Worm (Caenorhabditis elegans) whole organism, L3 larva: ENCODE results near the gene C43F9.4.

Experiments
- R02D3.7 ChIP-seq: fragments of 150-350 bp; optimal IDR thresholded peaks from 2 replicates; lab custom pipeline; 2014; ENCODE audit warnings: missing biosample characterization, missing genetic modification characterization
- ZK546.5 ChIP-seq: sonication (generic microtip); optimal IDR thresholded peaks from 2 replicates; lab custom pipeline; 2017; ENCODE audit warnings: missing biosample characterization, missing genetic modification characterization
- aly-2 ChIP-seq: fragments of 150-350 bp; optimal IDR thresholded peaks from 2 replicates; lab custom pipeline; 2014; ENCODE audit warnings: missing biosample characterization, missing genetic modification characterization
- ama-1 ChIP-seq: fragments of 150-350 bp; optimal IDR thresholded peaks from 2 replicates; lab custom pipeline; 2018
- ceh-16 ChIP-seq: sonication (generic microtip); optimal IDR thresholded peaks from 2 replicates; lab custom pipeline; 2017; ENCODE audit warnings: missing biosample characterization, missing genetic modification characterization
- ceh-82 ChIP-seq: fragments of 150-350 bp; optimal IDR thresholded peaks from 2 replicates; lab custom pipeline; 2014; ENCODE audit warnings: missing biosample characterization, missing genetic modification characterization
- ceh-9 ChIP-seq: sonication (generic microtip); optimal IDR thresholded peaks from 2 replicates; lab custom pipeline; 2018; ENCODE audit warnings: missing biosample characterization, missing genetic modification characterization
- egl-27 ChIP-seq: sonication (generic microtip); optimal IDR thresholded peaks from 4 replicates; lab custom pipeline; 2017; ENCODE audit warnings: missing biosample characterization, missing genetic modification reagents, missing genetic modification characterization
- egl-5 ChIP-seq: fragments of 150-350 bp; optimal IDR thresholded peaks from 2 replicates; lab custom pipeline; 2017; ENCODE audit warnings: missing biosample characterization, missing genetic modification reagents, missing genetic modification characterization, inconsistent platforms
- elt-1 ChIP-seq: fragments of 150-350 bp; optimal IDR thresholded peaks from 2 replicates; lab custom pipeline; 2014; ENCODE audit warnings: missing biosample characterization, missing genetic modification characterization
- elt-2 ChIP-seq: sonication (generic microtip); optimal IDR thresholded peaks from 2 replicates; lab custom pipeline; 2016; ENCODE audit warnings: missing genetic modification reagents, mild to moderate bottlenecking, missing genetic modification characterization, missing compliant biosample characterization
- elt-3 ChIP-seq, 3 experiments: fragments of 150-350 bp in 1 of 3; sonication (generic microtip) in 2 of 3; optimal IDR thresholded peaks; 2 replicates in 2 of 3; 4 replicates in 1 of 3; lab custom pipeline; 2014 to 2017; ENCODE audit warnings: missing biosample characterization in 3 of 3, missing genetic modification characterization in 3 of 3
- eor-1 ChIP-seq, 2 experiments: fragments of 150-350 bp; optimal IDR thresholded peaks; 2 replicates each; lab custom pipeline; 2014 to 2018; ENCODE audit warnings: missing biosample characterization in 2 of 2, missing genetic modification characterization in 2 of 2
- jun-1 ChIP-seq: fragments of 150-350 bp; optimal IDR thresholded peaks from 2 replicates; lab custom pipeline; 2014; ENCODE audit warnings: missing biosample characterization, missing genetic modification reagents, missing genetic modification characterization
- lin-15B ChIP-seq: fragments of 150-350 bp; optimal IDR thresholded peaks from 2 replicates; lab custom pipeline; 2014; ENCODE audit warnings: missing biosample characterization, missing genetic modification characterization
- lsy-12 ChIP-seq: sonication (generic microtip); optimal IDR thresholded peaks from 2 replicates; lab custom pipeline; 2016; ENCODE audit warnings: mild to moderate bottlenecking, missing genetic modification characterization, missing compliant biosample characterization
- mdl-1 ChIP-seq: fragments of 150-350 bp; optimal IDR thresholded peaks from 2 replicates; lab custom pipeline; 2014; ENCODE audit warnings: missing biosample characterization, missing genetic modification characterization
- mml-1 ChIP-seq: fragments of 150-350 bp; sonication (generic microtip); optimal IDR thresholded peaks from 3 replicates; lab custom pipeline; 2014; ENCODE audit warnings: missing biosample characterization, missing genetic modification characterization
- nhr-12 ChIP-seq: fragments of 150-350 bp; optimal IDR thresholded peaks from 2 replicates; lab custom pipeline; 2014; ENCODE audit warnings: missing biosample characterization, missing genetic modification characterization
- nhr-23 ChIP-seq: fragments of 150-350 bp; optimal IDR thresholded peaks from 2 replicates; lab custom pipeline; 2014; ENCODE audit warnings: missing biosample characterization, missing genetic modification reagents, missing genetic modification characterization
- nhr-25 ChIP-seq: sonication (generic microtip); optimal IDR thresholded peaks from 2 replicates; lab custom pipeline; 2017; ENCODE audit warnings: missing biosample characterization, missing genetic modification characterization
- nhr-28 ChIP-seq: fragments of 150-350 bp; optimal IDR thresholded peaks from 2 replicates; lab custom pipeline; 2014; ENCODE audit warnings: missing biosample characterization, missing genetic modification characterization
- nhr-43 ChIP-seq: sonication (generic microtip); optimal IDR thresholded peaks from 2 replicates; lab custom pipeline; 2016; ENCODE audit warnings: mild to moderate bottlenecking, missing genetic modification characterization, missing compliant biosample characterization; ENCODE audit not compliant: poor library complexity, severe bottlenecking
- nhr-76 ChIP-seq: fragments of 150-350 bp; sonication (generic microtip); optimal IDR thresholded peaks from 5 replicates; lab custom pipeline; 2014; ENCODE audit warnings: missing biosample characterization, missing genetic modification characterization
- pha-4 ChIP-seq: fragments of 150-350 bp; optimal IDR thresholded peaks from 2 replicates; lab custom pipeline; 2014; ENCODE audit warnings: missing biosample characterization, missing genetic modification reagents, missing genetic modification characterization
- pqm-1 ChIP-seq: fragments of 150-350 bp; optimal IDR thresholded peaks from 2 replicates; lab custom pipeline; 2017; ENCODE audit warnings: missing biosample characterization, missing genetic modification characterization, inconsistent platforms
- sea-2 ChIP-seq: fragments of 150-350 bp; sonication (generic microtip); optimal IDR thresholded peaks from 4 replicates; lab custom pipeline; 2014; ENCODE audit warnings: missing biosample characterization, missing genetic modification reagents, missing genetic modification characterization
- skn-1 ChIP-seq: fragments of 150-350 bp; optimal IDR thresholded peaks from 2 replicates; lab custom pipeline; 2014; ENCODE audit warnings: missing biosample characterization, missing genetic modification characterization
- snpc-4 ChIP-seq: fragments of 150-350 bp; optimal IDR thresholded peaks from 2 replicates; lab custom pipeline; 2014; ENCODE audit warnings: missing biosample characterization, missing genetic modification characterization
- tbx-2 ChIP-seq: sonication (generic microtip); optimal IDR thresholded peaks from 2 replicates; lab custom pipeline; 2016; ENCODE audit warnings: mild to moderate bottlenecking, missing genetic modification characterization, missing compliant biosample characterization
- unc-39 ChIP-seq: sonication (generic microtip); optimal IDR thresholded peaks from 4 replicates; lab custom pipeline; 2017; ENCODE audit warnings: missing biosample characterization, missing genetic modification characterization
- unc-62 ChIP-seq: fragments of 150-350 bp; sonication (generic microtip); optimal IDR thresholded peaks from 4 replicates; lab custom pipeline; 2014; ENCODE audit warnings: missing biosample characterization, missing genetic modification reagents, missing genetic modification characterization
- zag-1 ChIP-seq: fragments of 150-350 bp; optimal IDR thresholded peaks from 2 replicates; lab custom pipeline; 2014; ENCODE audit warnings: missing biosample characterization, missing genetic modification characterization
- ztf-11 ChIP-seq: fragments of 150-350 bp; optimal IDR thresholded peaks from 2 replicates; lab custom pipeline; 2014; ENCODE audit warnings: missing biosample characterization, missing genetic modification characterization
- ztf-4 ChIP-seq: fragments of 150-350 bp; optimal IDR thresholded peaks from 2 replicates; lab custom pipeline; 2014; ENCODE audit warnings: missing biosample characterization, missing genetic modification characterization

The C43F9.4 gene

ce11 chrIV:10589072-10589471 is at the start of gene C43F9.4:
TSS of gene C43F9.4 (minus strand) at chrIV:10589172.
- no peak for TF ChIP-seq nhr-25 (tag; lab: Kevin White, UChicago)
- no peak for TF ChIP-seq ama-1 (lab: Kevin White, UChicago)
- no peak for TF ChIP-seq aly-2
- no peak for TF ChIP-seq nhr-28 (tag; lab: Kevin White, UChicago)
- TF ChIP-seq tbx-2 = no peak
- no peak for TF ChIP-seq ceh-9 (tag; lab: Kevin White, UChicago)
- TF ChIP-seq nhr-12 = no peak
- no peak for TF ChIP-seq ceh-82 (tag; lab: Kevin White, UChicago)
- TF ChIP-seq ztf-11 (tag; lab: Kevin White, UChicago) = no peak
- TF ChIP-seq zag-1 = no peak
- TF ChIP-seq nhr-43 (tag; lab: Kevin White, UChicago) = no peak
- TF ChIP-seq elt-2 (tag; lab: Kevin White, UChicago) = no peak
- no peak for TF ChIP-seq lin-15B (tag; lab: Kevin White, UChicago)
- no peak for TF ChIP-seq ZK546.5 (tag; lab: Kevin White, UChicago)
- TF ChIP-seq jun-1 (tag; lab: Kevin White, UChicago) = no peak
- TF ChIP-seq unc-62 = no peak
- no peak for TF ChIP-seq elt-3 (tag; optimal IDR thresholded peaks at IDR 0.05; lab: Kevin White, UChicago)
- TF ChIP-seq R02D3.7 (tag; lab: Kevin White, UChicago) = no peak
- no peak for TF ChIP-seq nhr-76
- TF ChIP-seq sea-2 (GFP tag; lab: Kevin White, UChicago) = no peak

- TF ChIP-seq elt-2 (tag; lab: Kevin White, UChicago) = no peak
- TF ChIP-seq skn-1 (tag; lab: Kevin White, UChicago) = no peak
- TF ChIP-seq mml-1 (tag; lab: Kevin White, UChicago) = no peak
- no peak for TF ChIP-seq snpc-4 (tag; lab: Kevin White, UChicago)
- TF ChIP-seq nhr-23 (tag; lab: Kevin White, UChicago) = no peak
Observed at ce11 chrIV:10636649-10637048, 47.7 kb upstream of the C43F9.4 start, which contains the start of gene F56C4.1. TSS of gene F56C4.1 (plus strand) at chrIV:10636949.

- TF ChIP-seq pha-4 (tag; lab: Kevin White, UChicago) (no peak), unc-39 (tag; lab: Kevin White, UChicago) (no peak), skn-1 (tag; lab: Kevin White, UChicago) (no peak), aly-2 (no peak), elt-2 (tag; lab: Kevin White, UChicago) (peak; percentile 84), egl-5 (tag; lab: Kevin White, UChicago) (no peak), elt-1 (tag; lab: Kevin White, UChicago) (no peak), nhr-25 (tag; lab: Kevin White, UChicago) (no peak), snpc-4 (tag; lab: Kevin White, UChicago) (no peak), pqm-1 (tag; lab: Kevin White, UChicago) (peak; percentile 10), nhr-23 (tag; lab: Kevin White, UChicago) (no peak), ceh-82 (tag; lab: Kevin White, UChicago) (no peak), ZK546.5 (tag; lab: Kevin White, UChicago) (no peak), ceh-16 (no peak), ztf-11 (tag; lab: Kevin White, UChicago) (no peak), egl-27 (tag; lab: Kevin White, UChicago) (no peak)
Observed at ce11 chrIV:10630953-10631554, 42.1 kb upstream of the C43F9.4 start, which contains the start of gene F56C4.4. TSS of gene F56C4.4 (minus strand) at chrIV:10631267.

ce11 chrIV:10628724-10629123 is 39.8 kb upstream of the C43F9.4 start, which contains the start of gene R09H10.5:
TSS of gene R09H10.5 (minus strand) at chrIV:10628829.
- TF ChIP-seq elt-1 (tag; lab: Kevin White, UChicago) (no peak), elt-2 (tag; lab: Kevin White, UChicago) (peak; percentile 80), pqm-1 (tag; lab: Kevin White, UChicago) (peak; percentile 78)

- no peak for TF ChIP-seq unc-39 (tag; lab: Kevin White, UChicago)
- TF ChIP-seq elt-3 (tag; optimal IDR thresholded peaks at IDR 0.05; lab: Kevin White, UChicago) = no peak
- no peak for TF ChIP-seq nhr-25 (tag; lab: Kevin White, UChicago)
- no peak for TF ChIP-seq elt-2 (tag; lab: Kevin White, UChicago)
- no peak for TF ChIP-seq lsy-12 (tag; lab: Kevin White, UChicago)
- TF ChIP-seq unc-62 = no peak
- no peak for TF ChIP-seq zag-1
- TF ChIP-seq pha-4 (tag; lab: Kevin White, UChicago) = no peak
- no peak for TF ChIP-seq ztf-4 (tag; lab: Kevin White, UChicago)
- TF ChIP-seq nhr-12 = no peak
- no peak for TF ChIP-seq skn-1 (tag; lab: Kevin White, UChicago)
- no peak for TF ChIP-seq lin-15B (tag; lab: Kevin White, UChicago)
- no peak for TF ChIP-seq egl-27 (tag; lab: Kevin White, UChicago)
- TF ChIP-seq ceh-16 = no peak
- TF ChIP-seq mml-1 (tag; lab: Kevin White, UChicago) = no peak
- no peak for TF ChIP-seq mdl-1 (tag; lab: Kevin White, UChicago)
- TF ChIP-seq eor-1 (tag; optimal IDR thresholded peaks at IDR 0.05; lab: Kevin White, UChicago) = no peak
- TF ChIP-seq, all 47 proteins: peak for 0
Observed at ce11 chrIV:10620811-10621210, 31.8 kb upstream of the C43F9.4 start, which contains the start of gene R09H10.7. TSS of gene R09H10.7 (plus strand) at chrIV:10621111.
